Worm (Caenorhabditis elegans) whole organism, midembryonic: ENCODE results near the gene srm-5.

Source experiments
- flt-1 ChIP-seq: fragments of 200-800 bp; sonication (Bioruptor generic); IDR thresholded peaks from 2 replicates; pipeline ENCODE4 v1.3.6; 2022; ENCODE audit warnings: missing genetic modification characterization, missing compliant biosample characterization
- klf-2 ChIP-seq: fragments of 200-800 bp; sonication (Bioruptor generic); conservative IDR thresholded peaks from 2 replicates; pipeline ENCODE4 v1.3.6; 2022; ENCODE audit warnings: missing genetic modification reagents, missing genetic modification characterization, missing compliant biosample characterization
- ref-1 ChIP-seq: fragments of 200-800 bp; sonication (Bioruptor generic); conservative IDR thresholded peaks from 2 replicates; pipeline ENCODE4 v1.3.6; 2022; ENCODE audit warnings: missing genetic modification reagents, missing genetic modification characterization, missing compliant biosample characterization
- ztf-23 ChIP-seq: fragments of 200-800 bp; sonication (Bioruptor generic); IDR thresholded peaks from 2 replicates; pipeline ENCODE4 v1.3.6; 2022; ENCODE audit warnings: missing genetic modification reagents, missing genetic modification characterization, missing compliant biosample characterization

- TF ChIP-seq ztf-23 (GFP tag; lab: Robert Waterston, UW) = no peak
- TF ChIP-seq flt-1 = no peak
- no peak for TF ChIP-seq klf-2
- no peak for TF ChIP-seq ref-1 (GFP tag; lab: Robert Waterston, UW)
Observed at ce11 chrV:14320246-14320645, 14.8 kb upstream of the srm-5 start, which contains the start of gene F47B8.14.
